Worm (Caenorhabditis elegans) whole organism, mixed stage, embryonic: ENCODE results near the gene cox-18.

Experiments
- M03D4.4 ChIP-seq: sonication (generic microtip); optimal IDR thresholded peaks from 2 replicates; lab custom pipeline; 2017; ENCODE audit warnings: mild to moderate bottlenecking, missing genetic modification characterization, missing compliant biosample characterization
- bed-3 ChIP-seq: fragments of 200-800 bp; sonication (Bioruptor generic); optimal IDR thresholded peaks from 3 replicates; lab custom pipeline; 2018; ENCODE audit warnings: mild to moderate bottlenecking, missing genetic modification characterization, moderate library complexity, missing compliant biosample characterization
- blmp-1 ChIP-seq: fragments of 150-350 bp; optimal IDR thresholded peaks from 2 replicates; lab custom pipeline; 2014; ENCODE audit warnings: missing biosample characterization, missing genetic modification characterization
- ceh-39 ChIP-seq: fragments of 150-350 bp; optimal IDR thresholded peaks from 2 replicates; lab custom pipeline; 2014; ENCODE audit warnings: missing biosample characterization, missing genetic modification characterization
- ceh-43 ChIP-seq: fragments of 200-800 bp; sonication (Bioruptor generic); optimal IDR thresholded peaks from 2 replicates; lab custom pipeline; 2018; ENCODE audit warnings: mild to moderate bottlenecking, missing genetic modification characterization, moderate library complexity, missing compliant biosample characterization
- ceh-83 ChIP-seq: fragments of 200-800 bp; sonication (Bioruptor generic); optimal IDR thresholded peaks from 2 replicates; lab custom pipeline; 2018; ENCODE audit warnings: mild to moderate bottlenecking, missing genetic modification characterization, missing compliant biosample characterization
- ces-1 ChIP-seq: fragments of 150-350 bp; optimal IDR thresholded peaks from 2 replicates; lab custom pipeline; 2014; ENCODE audit warnings: missing biosample characterization, missing genetic modification reagents, missing genetic modification characterization
- cnd-1 ChIP-seq: fragments of 200-800 bp; sonication (Bioruptor generic); optimal IDR thresholded peaks from 2 replicates; lab custom pipeline; 2018; ENCODE audit warnings: mild to moderate bottlenecking, missing genetic modification characterization, missing compliant biosample characterization
- drap-1 ChIP-seq: fragments of 200-800 bp; sonication (Bioruptor generic); optimal IDR thresholded peaks from 3 replicates; lab custom pipeline; 2018; ENCODE audit warnings: mild to moderate bottlenecking, missing genetic modification characterization, missing compliant biosample characterization
- elt-1 ChIP-seq: sonication (generic microtip); optimal IDR thresholded peaks from 2 replicates; lab custom pipeline; 2017; ENCODE audit warnings: missing genetic modification characterization, mild to moderate bottlenecking, missing compliant biosample characterization, antibody characterized with exemption, moderate library complexity, borderline replicate concordance; ENCODE audit not compliant: insufficient read depth
- elt-3 ChIP-seq: fragments of 150-350 bp; optimal IDR thresholded peaks from 2 replicates; lab custom pipeline; 2014; ENCODE audit warnings: missing biosample characterization, missing genetic modification characterization
- flh-1 ChIP-seq: fragments of 200-800 bp; sonication (Bioruptor generic); optimal IDR thresholded peaks from 2 replicates; lab custom pipeline; 2018; ENCODE audit warnings: mild to moderate bottlenecking, missing genetic modification characterization, moderate library complexity, missing compliant biosample characterization
- ham-2 ChIP-seq: fragments of 200-800 bp; sonication (Bioruptor generic); optimal IDR thresholded peaks from 2 replicates; lab custom pipeline; 2018; ENCODE audit warnings: mild to moderate bottlenecking, missing genetic modification characterization, missing compliant biosample characterization
- hlh-1 ChIP-seq: fragments of 150-350 bp; optimal IDR thresholded peaks from 2 replicates; lab custom pipeline; 2014; ENCODE audit warnings: missing biosample characterization, missing genetic modification reagents, missing genetic modification characterization
- lin-13 ChIP-seq: fragments of 150-350 bp; optimal IDR thresholded peaks from 2 replicates; lab custom pipeline; 2014; ENCODE audit warnings: missing biosample characterization, missing genetic modification characterization
- lin-32 ChIP-seq: fragments of 200-800 bp; sonication (Bioruptor generic); optimal IDR thresholded peaks from 2 replicates; lab custom pipeline; 2018; ENCODE audit warnings: mild to moderate bottlenecking, missing genetic modification characterization, missing compliant biosample characterization
- lsy-2 ChIP-seq: fragments of 150-350 bp; optimal IDR thresholded peaks from 2 replicates; lab custom pipeline; 2014; ENCODE audit warnings: missing biosample characterization, missing genetic modification characterization
- mab-5 ChIP-seq: fragments of 150-350 bp; optimal IDR thresholded peaks from 2 replicates; lab custom pipeline; 2014; ENCODE audit warnings: missing biosample characterization, missing genetic modification characterization
- mep-1 ChIP-seq: fragments of 150-350 bp; optimal IDR thresholded peaks from 2 replicates; lab custom pipeline; 2017; ENCODE audit warnings: missing biosample characterization, missing genetic modification reagents, missing genetic modification characterization, inconsistent platforms
- mls-2 ChIP-seq: sonication (generic microtip); optimal IDR thresholded peaks from 2 replicates; lab custom pipeline; 2016; ENCODE audit warnings: mild to moderate bottlenecking, missing genetic modification characterization, moderate library complexity, missing compliant biosample characterization
- nhr-12 ChIP-seq: fragments of 150-350 bp; optimal IDR thresholded peaks from 2 replicates; lab custom pipeline; 2014; ENCODE audit warnings: missing biosample characterization, missing genetic modification characterization
- nhr-2 ChIP-seq: fragments of 150-350 bp; optimal IDR thresholded peaks from 2 replicates; lab custom pipeline; 2014; ENCODE audit warnings: missing biosample characterization, missing genetic modification characterization
- nhr-237 ChIP-seq: fragments of 150-350 bp; optimal IDR thresholded peaks from 2 replicates; lab custom pipeline; 2014; ENCODE audit warnings: missing biosample characterization, missing genetic modification characterization
- nhr-28 ChIP-seq: fragments of 150-350 bp; optimal IDR thresholded peaks from 2 replicates; lab custom pipeline; 2014; ENCODE audit warnings: missing biosample characterization, missing genetic modification characterization
- nhr-76 ChIP-seq: sonication (generic microtip); optimal IDR thresholded peaks from 2 replicates; lab custom pipeline; 2017; ENCODE audit warnings: missing biosample characterization, missing genetic modification characterization
- pha-4 ChIP-seq: fragments of 150-350 bp; optimal IDR thresholded peaks from 2 replicates; lab custom pipeline; 2018; ENCODE audit warnings: missing biosample characterization, missing genetic modification reagents, missing genetic modification characterization
- sem-2 ChIP-seq: fragments of 200-800 bp; sonication (Bioruptor generic); optimal IDR thresholded peaks from 2 replicates; lab custom pipeline; 2018; ENCODE audit warnings: mild to moderate bottlenecking, missing genetic modification characterization, missing compliant biosample characterization
- snpc-4 ChIP-seq: fragments of 150-350 bp; optimal IDR thresholded peaks from 2 replicates; lab custom pipeline; 2014; ENCODE audit warnings: missing biosample characterization, missing genetic modification characterization
- sptf-1 ChIP-seq: sonication (generic microtip); optimal IDR thresholded peaks from 2 replicates; lab custom pipeline; 2017; ENCODE audit warnings: mild to moderate bottlenecking, missing genetic modification characterization, moderate library complexity, missing compliant biosample characterization
- tbx-8 ChIP-seq: fragments of 200-800 bp; sonication (Bioruptor generic); optimal IDR thresholded peaks from 2 replicates; lab custom pipeline; 2018; ENCODE audit warnings: mild to moderate bottlenecking, missing genetic modification characterization, moderate library complexity, missing compliant biosample characterization
- unc-120 ChIP-seq: sonication (generic microtip); optimal IDR thresholded peaks from 2 replicates; lab custom pipeline; 2017; ENCODE audit warnings: missing genetic modification characterization, missing compliant biosample characterization; ENCODE audit not compliant: poor library complexity, severe bottlenecking
- unc-39 ChIP-seq: fragments of 150-350 bp; optimal IDR thresholded peaks from 2 replicates; lab custom pipeline; 2014; ENCODE audit warnings: missing biosample characterization, missing genetic modification characterization
- unc-62 ChIP-seq: fragments of 150-350 bp; optimal IDR thresholded peaks from 2 replicates; lab custom pipeline; 2014; ENCODE audit warnings: missing biosample characterization, missing genetic modification reagents, missing genetic modification characterization
- zip-8 ChIP-seq: fragments of 150-350 bp; optimal IDR thresholded peaks from 2 replicates; lab custom pipeline; 2014; ENCODE audit warnings: missing biosample characterization, missing genetic modification characterization
- ztf-11 ChIP-seq: fragments of 150-350 bp; optimal IDR thresholded peaks from 2 replicates; lab custom pipeline; 2014; ENCODE audit warnings: missing biosample characterization, missing genetic modification characterization

cox-18 gene

ce11 chrIV:1093870-1094564, 3.2 kb upstream of the cox-18 start, which contains the start of the genes cct-8 and Y55F3AR.2:
Gene cct-8, minus strand, starts transcription at chrIV:1093920.
Gene Y55F3AR.2, plus strand, starts transcription at chrIV:1094541.
- TF ChIP-seq mab-5 (tag; lab: Kevin White, UChicago) = no peak
- no peak for TF ChIP-seq blmp-1 (tag; lab: Kevin White, UChicago)
- TF ChIP-seq nhr-2 (tag; lab: Kevin White, UChicago) = peak; percentile 23
- peak; percentile 93 for TF ChIP-seq pha-4 (tag; lab: Kevin White, UChicago)
- TF ChIP-seq unc-62 (GFP tag; lab: Kevin White, UChicago) = peak; percentile 58
- TF ChIP-seq ham-2 (GFP tag; lab: Kevin White, UChicago) = peak; percentile 29
- no peak for TF ChIP-seq zip-8 (tag; lab: Kevin White, UChicago)
- peak; percentile 90 for TF ChIP-seq mep-1 (tag; lab: Kevin White, UChicago)
- no peak for TF ChIP-seq sem-2
- TF ChIP-seq ceh-83 = no peak
- peak; percentile 100 for TF ChIP-seq lsy-2 (tag; lab: Kevin White, UChicago)
- peak; percentile 21 for TF ChIP-seq unc-120 (tag; lab: Kevin White, UChicago)
- TF ChIP-seq nhr-12 (tag; lab: Kevin White, UChicago) = no peak
- TF ChIP-seq nhr-237 (tag; lab: Kevin White, UChicago) = peak; percentile 91
- peak; percentile 81 for TF ChIP-seq ces-1 (GFP tag; lab: Kevin White, UChicago)
- TF ChIP-seq sptf-1 (tag; lab: Kevin White, UChicago) = peak; percentile 85
- peak; percentile 77 for TF ChIP-seq ceh-43 (GFP tag; lab: Kevin White, UChicago)
- TF ChIP-seq drap-1 = peak; percentile 78
- no peak for TF ChIP-seq lin-32 (GFP tag; lab: Kevin White, UChicago)
- TF ChIP-seq nhr-28 = no peak
- peak; percentile 50 for TF ChIP-seq ztf-11 (tag; lab: Kevin White, UChicago)
- TF ChIP-seq cnd-1 = peak; percentile 71
- no peak for TF ChIP-seq flh-1
- peak; percentile 66 for TF ChIP-seq ceh-39
- peak; percentile 90 for TF ChIP-seq lin-13 (tag; lab: Kevin White, UChicago)
- no peak for TF ChIP-seq elt-3 (tag; lab: Kevin White, UChicago)
- TF ChIP-seq nhr-76 (tag; lab: Kevin White, UChicago) = no peak
- no peak for TF ChIP-seq unc-39 (tag; lab: Kevin White, UChicago)
- no peak for TF ChIP-seq elt-1 (tag; lab: Kevin White, UChicago)
- TF ChIP-seq mls-2 = peak; percentile 85
- TF ChIP-seq bed-3 (GFP tag; lab: Kevin White, UChicago) = peak; percentile 12
- TF ChIP-seq hlh-1 (tag; lab: Kevin White, UChicago) = peak; percentile 63
- peak; percentile 63 for TF ChIP-seq M03D4.4
- peak; percentile 10 for TF ChIP-seq tbx-8 (GFP tag; lab: Kevin White, UChicago)
- TF ChIP-seq snpc-4 (tag; lab: Kevin White, UChicago) = no peak
- TF ChIP-seq, all 35 proteins: peak for 21

ce11 chrIV:1096154-1096553, 1.1 kb upstream of the cox-18 start:
- TF ChIP-seq bed-3 (GFP tag; lab: Kevin White, UChicago) (no peak), blmp-1 (tag; lab: Kevin White, UChicago) (no peak), nhr-12 (tag; lab: Kevin White, UChicago) (no peak), mab-5 (tag; lab: Kevin White, UChicago) (no peak), flh-1 (no peak), cnd-1 (no peak), ceh-39 (no peak)
- TF ChIP-seq, all 35 proteins: peak for 0

ce11 chrIV:1104518-1104917, 7.3 kb downstream of the cox-18 start, which contains the start of the genes C44B12.9 and C44B12.3:
Gene C44B12.9, minus strand, starts transcription at chrIV:1104618.
Gene C44B12.3, plus strand, starts transcription at chrIV:1104766.
- TF ChIP-seq tbx-8 (GFP tag; lab: Kevin White, UChicago) = no peak
- no peak for TF ChIP-seq pha-4 (tag; lab: Kevin White, UChicago)
